Fruit fly (Drosophila melanogaster): ENCODE data around the gene Polr3I.

dm6 chrX:16911962-16912361 lies 27.6 kb downstream of the Polr3I start:
- TF ChIP-seq gl (tag; optimal IDR thresholded peaks at IDR 0.05) (no peak), Ets98B (GFP tag; IDR thresholded peaks at IDR 0.05) (no peak), CG13204 (GFP tag; optimal IDR thresholded peaks at IDR 0.05) (no peak), fd96Ca (GFP tag; IDR thresholded peaks at IDR 0.05) (no peak), CG10348 (GFP tag; IDR thresholded peaks at IDR 0.05) (no peak), CG4496 (GFP tag; IDR thresholded peaks at IDR 0.05) (no peak), CG14655 (GFP tag; optimal IDR thresholded peaks at IDR 0.05) (no peak), CG34367 (tag; optimal IDR thresholded peaks at IDR 0.05) (no peak), EcR (GFP tag; optimal IDR thresholded peaks at IDR 0.05) (no peak)
